Worm (Caenorhabditis elegans) whole organism, L3 larva: ENCODE results near the gene F25E5.8.

Source experiments
- R02D3.7 ChIP-seq: fragments of 150-350 bp; optimal IDR thresholded peaks from 2 replicates; lab custom pipeline; 2014; ENCODE audit warnings: missing biosample characterization, missing genetic modification characterization
- ZK546.5 ChIP-seq: sonication (generic microtip); optimal IDR thresholded peaks from 2 replicates; lab custom pipeline; 2017; ENCODE audit warnings: missing biosample characterization, missing genetic modification characterization
- aly-2 ChIP-seq: fragments of 150-350 bp; optimal IDR thresholded peaks from 2 replicates; lab custom pipeline; 2014; ENCODE audit warnings: missing biosample characterization, missing genetic modification characterization
- ama-1 ChIP-seq: fragments of 150-350 bp; optimal IDR thresholded peaks from 2 replicates; lab custom pipeline; 2018
- ceh-16 ChIP-seq: sonication (generic microtip); optimal IDR thresholded peaks from 2 replicates; lab custom pipeline; 2017; ENCODE audit warnings: missing biosample characterization, missing genetic modification characterization
- ceh-28 ChIP-seq: fragments of 150-350 bp; optimal IDR thresholded peaks from 2 replicates; lab custom pipeline; 2014; ENCODE audit warnings: missing biosample characterization, missing genetic modification reagents, missing genetic modification characterization
- ceh-82 ChIP-seq: fragments of 150-350 bp; optimal IDR thresholded peaks from 2 replicates; lab custom pipeline; 2014; ENCODE audit warnings: missing biosample characterization, missing genetic modification characterization
- daf-12 ChIP-seq: fragments of 150-350 bp; optimal IDR thresholded peaks from 2 replicates; lab custom pipeline; 2014; ENCODE audit warnings: missing biosample characterization, missing genetic modification reagents, missing genetic modification characterization
- egl-27 ChIP-seq: sonication (generic microtip); optimal IDR thresholded peaks from 4 replicates; lab custom pipeline; 2017; ENCODE audit warnings: missing biosample characterization, missing genetic modification reagents, missing genetic modification characterization
- egl-5 ChIP-seq: fragments of 150-350 bp; optimal IDR thresholded peaks from 2 replicates; lab custom pipeline; 2017; ENCODE audit warnings: missing biosample characterization, missing genetic modification reagents, missing genetic modification characterization, inconsistent platforms
- elt-1 ChIP-seq: fragments of 150-350 bp; optimal IDR thresholded peaks from 2 replicates; lab custom pipeline; 2014; ENCODE audit warnings: missing biosample characterization, missing genetic modification characterization
- elt-2 ChIP-seq: sonication (generic microtip); optimal IDR thresholded peaks from 2 replicates; lab custom pipeline; 2016; ENCODE audit warnings: missing genetic modification reagents, mild to moderate bottlenecking, missing genetic modification characterization, missing compliant biosample characterization
- elt-3 ChIP-seq, 3 experiments: fragments of 150-350 bp in 1 of 3; sonication (generic microtip) in 2 of 3; optimal IDR thresholded peaks; 2 replicates in 2 of 3; 4 replicates in 1 of 3; lab custom pipeline; 2014 to 2017; ENCODE audit warnings: missing biosample characterization in 3 of 3, missing genetic modification characterization in 3 of 3
- eor-1 ChIP-seq, 2 experiments: fragments of 150-350 bp; optimal IDR thresholded peaks; 2 replicates each; lab custom pipeline; 2014 to 2018; ENCODE audit warnings: missing biosample characterization in 2 of 2, missing genetic modification characterization in 2 of 2
- hmg-11 ChIP-seq: sonication (generic microtip); optimal IDR thresholded peaks from 2 replicates; lab custom pipeline; 2016; ENCODE audit warnings: missing genetic modification characterization, missing compliant biosample characterization
- jun-1 ChIP-seq: fragments of 150-350 bp; optimal IDR thresholded peaks from 2 replicates; lab custom pipeline; 2014; ENCODE audit warnings: missing biosample characterization, missing genetic modification reagents, missing genetic modification characterization
- lin-39 ChIP-seq: fragments of 150-350 bp; optimal IDR thresholded peaks from 2 replicates; lab custom pipeline; 2018; ENCODE audit warnings: missing biosample characterization, missing genetic modification reagents, missing genetic modification characterization
- lsy-12 ChIP-seq: sonication (generic microtip); optimal IDR thresholded peaks from 2 replicates; lab custom pipeline; 2016; ENCODE audit warnings: mild to moderate bottlenecking, missing genetic modification characterization, missing compliant biosample characterization
- mdl-1 ChIP-seq: fragments of 150-350 bp; optimal IDR thresholded peaks from 2 replicates; lab custom pipeline; 2014; ENCODE audit warnings: missing biosample characterization, missing genetic modification characterization
- mml-1 ChIP-seq: fragments of 150-350 bp; sonication (generic microtip); optimal IDR thresholded peaks from 3 replicates; lab custom pipeline; 2014; ENCODE audit warnings: missing biosample characterization, missing genetic modification characterization
- nfya-1 ChIP-seq: sonication (generic microtip); optimal IDR thresholded peaks from 2 replicates; lab custom pipeline; 2017; ENCODE audit warnings: missing genetic modification characterization, mild to moderate bottlenecking, missing compliant biosample characterization, antibody characterized with exemption, moderate library complexity; ENCODE audit not compliant: insufficient read depth
- nhr-11 ChIP-seq: fragments of 150-350 bp; optimal IDR thresholded peaks from 2 replicates; lab custom pipeline; 2014; ENCODE audit warnings: missing biosample characterization, missing genetic modification characterization
- nhr-12 ChIP-seq: fragments of 150-350 bp; optimal IDR thresholded peaks from 2 replicates; lab custom pipeline; 2014; ENCODE audit warnings: missing biosample characterization, missing genetic modification characterization
- nhr-23 ChIP-seq: fragments of 150-350 bp; optimal IDR thresholded peaks from 2 replicates; lab custom pipeline; 2014; ENCODE audit warnings: missing biosample characterization, missing genetic modification reagents, missing genetic modification characterization
- nhr-28 ChIP-seq: fragments of 150-350 bp; optimal IDR thresholded peaks from 2 replicates; lab custom pipeline; 2014; ENCODE audit warnings: missing biosample characterization, missing genetic modification characterization
- nhr-43 ChIP-seq: sonication (generic microtip); optimal IDR thresholded peaks from 2 replicates; lab custom pipeline; 2016; ENCODE audit warnings: mild to moderate bottlenecking, missing genetic modification characterization, missing compliant biosample characterization; ENCODE audit not compliant: poor library complexity, severe bottlenecking
- nhr-76 ChIP-seq: fragments of 150-350 bp; sonication (generic microtip); optimal IDR thresholded peaks from 5 replicates; lab custom pipeline; 2014; ENCODE audit warnings: missing biosample characterization, missing genetic modification characterization
- pqm-1 ChIP-seq: fragments of 150-350 bp; optimal IDR thresholded peaks from 2 replicates; lab custom pipeline; 2017; ENCODE audit warnings: missing biosample characterization, missing genetic modification characterization, inconsistent platforms
- sea-2 ChIP-seq: fragments of 150-350 bp; sonication (generic microtip); optimal IDR thresholded peaks from 4 replicates; lab custom pipeline; 2014; ENCODE audit warnings: missing biosample characterization, missing genetic modification reagents, missing genetic modification characterization
- snpc-4 ChIP-seq: fragments of 150-350 bp; optimal IDR thresholded peaks from 2 replicates; lab custom pipeline; 2014; ENCODE audit warnings: missing biosample characterization, missing genetic modification characterization
- unc-39 ChIP-seq: sonication (generic microtip); optimal IDR thresholded peaks from 4 replicates; lab custom pipeline; 2017; ENCODE audit warnings: missing biosample characterization, missing genetic modification characterization
- unc-62 ChIP-seq: fragments of 150-350 bp; sonication (generic microtip); optimal IDR thresholded peaks from 4 replicates; lab custom pipeline; 2014; ENCODE audit warnings: missing biosample characterization, missing genetic modification reagents, missing genetic modification characterization
- ztf-11 ChIP-seq: fragments of 150-350 bp; optimal IDR thresholded peaks from 2 replicates; lab custom pipeline; 2014; ENCODE audit warnings: missing biosample characterization, missing genetic modification characterization
- ztf-4 ChIP-seq: fragments of 150-350 bp; optimal IDR thresholded peaks from 2 replicates; lab custom pipeline; 2014; ENCODE audit warnings: missing biosample characterization, missing genetic modification characterization

Gene F25E5.8

ce11 chrV:7424336-7424735, 11.4 kb upstream of the F25E5.8 start, which contains the start of gene F18E3.10:
Gene F18E3.10, minus strand, starts transcription at chrV:7424436.
- TF ChIP-seq lin-39 (tag; lab: Kevin White, UChicago) = no peak
- no peak for TF ChIP-seq ZK546.5 (tag; lab: Kevin White, UChicago)
- no peak for TF ChIP-seq ztf-4 (tag; lab: Kevin White, UChicago)
- TF ChIP-seq daf-12 = no peak
- no peak for TF ChIP-seq ceh-16 (tag; lab: Kevin White, UChicago)

- TF ChIP-seq nhr-76 (tag; lab: Kevin White, UChicago) (no peak), nhr-23 (no peak), snpc-4 (tag; lab: Kevin White, UChicago) (no peak), elt-1 (tag; lab: Kevin White, UChicago) (no peak), ztf-4 (tag; lab: Kevin White, UChicago) (no peak), sea-2 (no peak), mdl-1 (no peak), jun-1 (no peak), unc-62 (GFP tag; lab: Kevin White, UChicago) (no peak), nhr-12 (no peak), lin-39 (tag; lab: Kevin White, UChicago) (no peak)
- TF ChIP-seq, all 47 proteins: peak for 0
These were observed 9.1 kb upstream of the F25E5.8 start, which contains the start of gene srw-68 for ce11 chrV:7426594-7426993. Gene srw-68, minus strand, starts transcription at chrV:7426694.

- no peak for TF ChIP-seq elt-3 (tag; optimal IDR thresholded peaks at IDR 0.05; lab: Kevin White, UChicago)
- no peak for TF ChIP-seq nhr-23
- TF ChIP-seq sea-2 = no peak
- TF ChIP-seq nfya-1 (tag; lab: Kevin White, UChicago) = no peak
- no peak for TF ChIP-seq nhr-11 (tag; lab: Kevin White, UChicago)
- no peak for TF ChIP-seq unc-39 (tag; lab: Kevin White, UChicago)
- no peak for TF ChIP-seq eor-1 (tag; optimal IDR thresholded peaks at IDR 0.05; lab: Kevin White, UChicago)
- no peak for TF ChIP-seq jun-1
- no peak for TF ChIP-seq ZK546.5 (tag; lab: Kevin White, UChicago)
- no peak for TF ChIP-seq mml-1
These were observed 6.8 kb upstream of the F25E5.8 start, which contains the start of gene srw-69 for ce11 chrV:7428880-7429279. Gene srw-69, minus strand, starts transcription at chrV:7428980.

ce11 chrV:7431016-7431415, 4.7 kb upstream of the F25E5.8 start, which contains the start of gene srw-71:
Gene srw-71, minus strand, starts transcription at chrV:7431116.
- TF ChIP-seq elt-1 (tag; lab: Kevin White, UChicago) = no peak
- no peak for TF ChIP-seq ceh-28 (tag; lab: Kevin White, UChicago)
- TF ChIP-seq unc-39 (tag; lab: Kevin White, UChicago) = no peak
- no peak for TF ChIP-seq nhr-12
- TF ChIP-seq ztf-11 (tag; lab: Kevin White, UChicago) = no peak
- no peak for TF ChIP-seq hmg-11
- no peak for TF ChIP-seq egl-27 (tag; lab: Kevin White, UChicago)
- TF ChIP-seq jun-1 = no peak
- TF ChIP-seq lin-39 (tag; lab: Kevin White, UChicago) = no peak
- TF ChIP-seq nhr-11 (tag; lab: Kevin White, UChicago) = no peak
- TF ChIP-seq nhr-76 (tag; lab: Kevin White, UChicago) = no peak
- TF ChIP-seq mdl-1 = no peak
- TF ChIP-seq ceh-82 (tag; lab: Kevin White, UChicago) = no peak
- TF ChIP-seq mml-1 = no peak

- TF ChIP-seq nhr-28 (no peak), egl-27 (tag; lab: Kevin White, UChicago) (no peak), eor-1 (tag; optimal IDR thresholded peaks at IDR 0.05; lab: Kevin White, UChicago) (no peak), nhr-23 (peak; percentile 6), elt-3 (tag; optimal IDR thresholded peaks at IDR 0.05; lab: Kevin White, UChicago) (no peak), ceh-82 (tag; lab: Kevin White, UChicago) (no peak), nhr-43 (peak; percentile 70), nhr-11 (tag; lab: Kevin White, UChicago) (no peak), lsy-12 (peak; percentile 24), ama-1 (lab: Kevin White, UChicago) (peak; percentile 76), aly-2 (tag; lab: Kevin White, UChicago) (no peak), R02D3.7 (tag; lab: Kevin White, UChicago) (no peak), pqm-1 (tag; lab: Kevin White, UChicago) (no peak), elt-2 (tag; lab: Kevin White, UChicago) (peak; percentile 42), egl-5 (tag; lab: Kevin White, UChicago) (no peak)
- TF ChIP-seq, all 47 proteins: peak for 5
These were observed 3.1 kb upstream of the F25E5.8 start for ce11 chrV:7432441-7433146.
